Worm (Caenorhabditis elegans): ENCODE results near the gene F53E10.5.
A peak's percentile ranks its signal among the peaks of the same experiment; 100 is the strongest.
"Not testable (repeated sequence)": the region's sequence is repeated elsewhere in the genome, so short reads cannot be mapped to it uniquely, and the experiment has no call there.

Gene F53E10.5

ce11 chrV:2634783-2635569 is 36.2 kb upstream of the F53E10.5 start:
- peak; percentile 46; the same call in 1 of the 2 replicates for TF ChIP-seq arid-1 (GFP tag; conservative IDR thresholded peaks at IDR 0.05)
- TF ChIP-seq pha-4 (GFP tag; IDR thresholded peaks at IDR 0.05): peak; percentile 33; the same call in 1 of the 2 replicates
- TF ChIP-seq pha-4 (tag; optimal IDR thresholded peaks at IDR 0.05): not testable (repeated sequence)
- TF ChIP-seq lim-7 (GFP tag; IDR thresholded peaks at IDR 0.05): 0 out of 2 replicates have a peak, but pooled peaks have one; percentile 14
- 0 out of 2 replicates have a peak, but pooled peaks have one; percentile 27 for TF ChIP-seq egl-43 (GFP tag; IDR thresholded peaks at IDR 0.05)
- peak; percentile 97 for TF ChIP-seq set-16 (GFP tag; IDR thresholded peaks at IDR 0.05)
- TF ChIP-seq lin-38 (GFP tag; IDR thresholded peaks at IDR 0.05): peak; percentile 32
- 0 out of 2 replicates have a peak, but pooled peaks have one; percentile 17 for TF ChIP-seq dmd-8 (GFP tag; IDR thresholded peaks at IDR 0.05)

DNA sequence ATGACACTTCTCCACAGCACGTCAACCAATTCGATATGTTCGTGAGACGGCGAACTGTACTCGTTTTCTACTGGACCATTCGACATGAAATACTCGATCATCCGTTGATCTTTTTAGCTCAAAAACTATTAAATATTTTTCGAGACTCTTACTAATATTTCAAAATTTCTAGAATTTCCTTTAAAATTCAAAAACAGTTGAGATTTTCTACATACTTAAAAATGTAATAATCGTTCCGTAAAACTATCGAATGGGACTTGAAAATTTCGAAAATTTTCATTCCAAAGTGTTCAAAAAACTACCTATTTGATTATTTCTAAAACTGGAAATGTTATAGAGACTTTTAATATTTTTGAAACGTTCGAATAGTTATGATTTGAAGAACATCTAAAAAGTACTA is 26.6 kb upstream of the F53E10.5 start, which contains the start of gene sknr-1:
TSS of gene sknr-1 (minus strand) at position 101 of the 400 bp plus-strand sequence.
- not testable (repeated sequence) for TF ChIP-seq Y5F2A.4 (GFP tag; optimal IDR thresholded peaks at IDR 0.05); lin-39 (tag; optimal IDR thresholded peaks at IDR 0.05); lin-15B (tag; optimal IDR thresholded peaks at IDR 0.05)

DNA sequence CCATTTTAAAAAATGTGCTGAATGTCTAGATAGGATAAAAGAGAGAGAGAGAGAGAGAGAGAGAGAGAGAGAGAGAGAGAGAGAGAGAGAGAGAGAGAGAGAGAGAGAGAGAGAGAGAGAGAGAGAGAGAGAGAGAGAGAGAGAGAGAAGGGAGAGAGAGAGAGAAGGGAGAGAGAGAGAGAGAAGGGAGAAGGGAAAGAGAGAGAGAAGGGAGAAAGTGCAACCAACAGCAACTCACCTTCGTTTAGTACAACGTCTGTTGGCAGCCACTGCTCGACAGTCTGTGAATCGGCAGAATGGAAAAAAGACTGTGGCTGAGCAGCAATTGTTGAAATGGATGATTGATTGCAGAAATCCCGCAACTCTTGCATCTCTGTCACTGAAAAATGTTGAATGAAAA is 25.0 kb upstream of the F53E10.5 start:
- no peak for TF ChIP-seq T26A8.4 (GFP tag; IDR thresholded peaks at IDR 0.05)
- no peak for TF ChIP-seq vab-7 (GFP tag; IDR thresholded peaks at IDR 0.05)
- TF ChIP-seq F44E2.7 (GFP tag; IDR thresholded peaks at IDR 0.05): no peak
- no peak for TF ChIP-seq php-3 (GFP tag; IDR thresholded peaks at IDR 0.05)
- peak; percentile 67 for TF ChIP-seq aha-1 (tag)
- peak; percentile 78 for TF ChIP-seq set-16 (GFP tag; IDR thresholded peaks at IDR 0.05)
- TF ChIP-seq pha-4 (GFP tag; IDR thresholded peaks at IDR 0.05): no peak; the same call in 1 of the 2 replicates
- TF ChIP-seq pha-4 (tag; optimal IDR thresholded peaks at IDR 0.05): no peak
- TF ChIP-seq arid-1 (GFP tag; conservative IDR thresholded peaks at IDR 0.05): no peak
- TF ChIP-seq nhr-28 (tag; optimal IDR thresholded peaks at IDR 0.05): no peak
- no peak for TF ChIP-seq mxl-2 (GFP tag; conservative IDR thresholded peaks at IDR 0.05)
- TF ChIP-seq unc-62 (GFP tag; optimal IDR thresholded peaks at IDR 0.05 in 1 of 2): peak in 1 of 2 experiments; percentile 58
- TF ChIP-seq unc-62 (tag; optimal IDR thresholded peaks at IDR 0.05): no peak

DNA sequence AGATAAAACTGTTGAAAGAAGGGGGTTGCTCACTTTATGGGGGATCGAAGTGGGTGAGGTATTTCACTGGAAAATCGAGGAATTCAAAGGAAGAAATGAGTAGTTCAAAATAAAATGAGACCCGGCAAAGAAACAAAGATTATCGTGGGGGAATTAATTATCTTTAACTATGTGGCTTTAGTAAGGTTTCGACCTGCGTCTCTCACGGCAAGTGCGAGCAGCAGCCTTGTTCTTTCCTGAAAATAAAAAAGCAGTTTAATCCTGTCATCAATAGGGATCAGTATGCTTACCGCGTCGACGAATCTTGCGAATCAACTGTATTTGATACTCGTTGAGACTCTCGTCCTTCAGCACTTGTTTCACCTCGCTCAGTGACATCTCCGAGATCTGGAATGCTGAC is 23.1 kb upstream of the F53E10.5 start, which contains the start of gene srh-271:
TSS of gene srh-271 (minus strand) at position 101 of the 400 bp plus-strand sequence.
- no peak for TF ChIP-seq R02D3.7 (tag; optimal IDR thresholded peaks at IDR 0.05)
- TF ChIP-seq mdt-29 (GFP tag; IDR thresholded peaks at IDR 0.05): no peak
- no peak for TF ChIP-seq nhr-25 (tag; optimal IDR thresholded peaks at IDR 0.05; ENCODE audit: borderline replicate concordance, insufficient read depth)
- no peak for TF ChIP-seq daf-8 (GFP tag; IDR thresholded peaks at IDR 0.05)
- no peak for TF ChIP-seq madf-5 (GFP tag; IDR thresholded peaks at IDR 0.05)
- TF ChIP-seq nhr-102 (tag; optimal IDR thresholded peaks at IDR 0.05): no peak
- TF ChIP-seq unc-39 (tag; optimal IDR thresholded peaks at IDR 0.05): no peak
- no peak for TF ChIP-seq mep-1 (tag; optimal IDR thresholded peaks at IDR 0.05)
- no peak for TF ChIP-seq unc-130 (GFP tag; optimal IDR thresholded peaks at IDR 0.05)
- TF ChIP-seq lin-13 (GFP tag; optimal IDR thresholded peaks at IDR 0.05): no peak
- TF ChIP-seq mxl-3 (GFP tag; optimal IDR thresholded peaks at IDR 0.05): no peak
- TF ChIP-seq duxl-1 (tag; optimal IDR thresholded peaks at IDR 0.05; ENCODE audit: poor library complexity): no peak
- no peak for TF ChIP-seq pha-4 (GFP tag; IDR thresholded peaks at IDR 0.05)
- TF ChIP-seq pha-4 (tag; optimal IDR thresholded peaks at IDR 0.05): no peak
- TF ChIP-seq lin-29 (GFP tag; IDR thresholded peaks at IDR 0.05): no peak
- TF ChIP-seq ceh-20 (GFP tag; IDR thresholded peaks at IDR 0.05): no peak

Measured in whole organism, L4 larva.